Worm (Caenorhabditis elegans): ENCODE measurements around the gene Y37E11B.10.

DNA sequence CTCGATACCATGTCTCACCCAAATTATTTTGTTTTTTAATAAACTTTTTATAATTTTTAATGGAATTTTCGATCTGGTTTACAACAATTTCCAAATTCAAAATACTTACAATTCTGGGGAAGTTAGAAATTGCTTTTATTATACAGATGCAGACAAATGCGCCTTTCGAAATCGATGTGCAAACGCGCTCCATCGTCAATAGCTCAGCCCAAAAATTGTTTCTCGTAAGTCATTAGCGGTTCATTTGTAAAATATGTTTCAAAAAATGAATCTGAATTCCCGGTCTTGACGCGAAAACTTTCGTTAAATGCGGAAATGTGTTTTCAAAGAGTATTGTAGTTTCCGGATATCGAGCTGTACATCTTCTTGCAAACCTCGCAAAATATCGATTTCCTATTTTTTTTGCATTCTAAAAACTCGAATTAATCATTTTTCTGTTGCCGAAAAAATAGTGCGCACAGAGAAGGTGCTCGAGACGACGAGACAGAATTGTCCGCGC, 26.7 kb downstream of the Y37E11B.10 start, which contains the start of gene Y37E11B.1:
- TF ChIP-seq nhr-11 (tag; optimal IDR thresholded peaks at IDR 0.05) (no peak), nhr-237 (tag; optimal IDR thresholded peaks at IDR 0.05) (no peak), mef-2 (tag; optimal IDR thresholded peaks at IDR 0.05) (no peak), unc-86 (tag; optimal IDR thresholded peaks at IDR 0.05) (no peak), snpc-4 (tag; optimal IDR thresholded peaks at IDR 0.05) (no peak), nhr-85 (tag) (no peak), pqm-1 (tag; optimal IDR thresholded peaks at IDR 0.05) (no peak), dpl-1 (GFP tag; optimal IDR thresholded peaks at IDR 0.05) (peak in 1 of 3 experiments; percentile 30), C34B4.2 (tag; optimal IDR thresholded peaks at IDR 0.05) (no peak), grh-1 (GFP tag; IDR thresholded peaks at IDR 0.05) (no peak), elt-2 (tag; optimal IDR thresholded peaks at IDR 0.05) (no peak), aly-2 (tag; optimal IDR thresholded peaks at IDR 0.05) (no peak)

Measured in whole organism, L1 larva.